Fruit fly (Drosophila melanogaster) whole organism, larva: ENCODE results near the gene CG15269.

Experiments used
- noc ChIP-seq: fragments of 200-800 bp; sonication (Bioruptor generic); optimal IDR thresholded peaks from 3 replicates; lab custom pipeline; 2019; ENCODE audit warnings: missing biosample characterization, mild to moderate bottlenecking, missing genetic modification characterization, moderate library complexity

The CG15269 gene

dm6 chr2L:15109145-15109544 lies at the start of gene CG15269:
Gene CG15269, plus strand, starts transcription at chr2L:15109405.
- no peak for TF ChIP-seq noc (tag; lab: Kevin White, UChicago)

- TF ChIP-seq noc (tag; lab: Kevin White, UChicago), result no peak
These were observed 48.6 kb upstream of the CG15269 start, which contains the start of gene TfIIS for dm6 chr2L:15060580-15061005. Gene TfIIS, minus strand, starts transcription at chr2L:15060757.

- no peak for TF ChIP-seq noc (tag; lab: Kevin White, UChicago)
These were observed 47.8 kb upstream of the CG15269 start, which contains the start of the genes solo and vas for dm6 chr2L:15061368-15061767. Gene solo, plus strand, starts transcription at chr2L:15061656. Gene vas, plus strand, starts transcription at chr2L:15061656.

- no peak for TF ChIP-seq noc (tag; lab: Kevin White, UChicago)
These were observed 47.1 kb upstream of the CG15269 start for dm6 chr2L:15062095-15062494.

- no peak for TF ChIP-seq noc (tag; lab: Kevin White, UChicago)
These were observed 43.5 kb upstream of the CG15269 start for dm6 chr2L:15065663-15066062.

dm6 chr2L:15066141-15066540 lies 43.1 kb upstream of the CG15269 start:
- TF ChIP-seq noc (tag; lab: Kevin White, UChicago), result no peak

dm6 chr2L:15067832-15068231 lies 41.4 kb upstream of the CG15269 start:
- TF ChIP-seq noc (tag; lab: Kevin White, UChicago), result peak; percentile 47

- no peak for TF ChIP-seq noc (tag; lab: Kevin White, UChicago)
These were observed 39.0 kb upstream of the CG15269 start, which contains the start of gene vig for dm6 chr2L:15070216-15070615. Gene vig, minus strand, starts transcription at chr2L:15070316.

dm6 chr2L:15074465-15074864 lies 34.7 kb upstream of the CG15269 start, which contains the start of gene wwk:
Gene wwk, plus strand, starts transcription at chr2L:15074776.
- no peak for TF ChIP-seq noc (tag; lab: Kevin White, UChicago)

dm6 chr2L:15106100-15106499 lies 3.1 kb upstream of the CG15269 start:
- TF ChIP-seq noc (tag; lab: Kevin White, UChicago), result no peak

- TF ChIP-seq noc (tag; lab: Kevin White, UChicago), result no peak
These were observed 2.0 kb upstream of the CG15269 start for dm6 chr2L:15107238-15107637.

dm6 chr2L:15111276-15111675 lies 2.1 kb downstream of the CG15269 start:
- TF ChIP-seq noc (tag; lab: Kevin White, UChicago), result no peak

dm6 chr2L:15113234-15113916 lies 4.2 kb downstream of the CG15269 start, which contains the start of gene stc:
Gene stc, plus strand, starts transcription at chr2L:15113480.
- TF ChIP-seq noc (tag; lab: Kevin White, UChicago), result no peak

dm6 chr2L:15117995-15118394 lies 8.8 kb downstream of the CG15269 start:
- no peak for TF ChIP-seq noc (tag; lab: Kevin White, UChicago)

- TF ChIP-seq noc (tag; lab: Kevin White, UChicago), result no peak
These were observed 9.3 kb downstream of the CG15269 start for dm6 chr2L:15118507-15118906.
